Fruit fly (Drosophila melanogaster) whole organism, embryonic: ENCODE measurements around the gene Eip93F.

Source experiments
- CG10462 ChIP-seq: fragments of 200-800 bp; sonication (Bioruptor generic); optimal IDR thresholded peaks from 2 replicates; lab custom pipeline; 2016; ENCODE audit warnings: missing biosample characterization, missing genetic modification characterization
- CG10959 ChIP-seq: fragments of 200-800 bp; sonication (Bioruptor generic); IDR thresholded peaks from 2 replicates; pipeline ENCODE4 v1.3.6; 2022; ENCODE audit warnings: missing biosample characterization, missing genetic modification characterization
- CG1233 ChIP-seq: fragments of 200-800 bp; sonication (Bioruptor generic); optimal IDR thresholded peaks from 4 replicates; lab custom pipeline; 2018; ENCODE audit warnings: missing biosample characterization, mild to moderate bottlenecking, missing genetic modification characterization
- CG14667 ChIP-seq: fragments of 200-800 bp; sonication (Bioruptor generic); IDR thresholded peaks from 2 replicates; pipeline ENCODE4 v1.3.6; 2022; ENCODE audit warnings: missing biosample characterization, missing genetic modification characterization
- CG14710 ChIP-seq: fragments of 200-800 bp; sonication (Bioruptor generic); optimal IDR thresholded peaks from 3 replicates; lab custom pipeline; 2019; ENCODE audit warnings: missing biosample characterization, mild to moderate bottlenecking, missing genetic modification characterization, moderate library complexity
- CG14965 ChIP-seq: fragments of 200-800 bp; sonication (Bioruptor generic); optimal IDR thresholded peaks from 2 replicates; lab custom pipeline; 2016; ENCODE audit warnings: missing biosample characterization, missing genetic modification characterization, borderline replicate concordance
- CG15011 ChIP-seq: fragments of 200-800 bp; sonication (Bioruptor generic); optimal IDR thresholded peaks from 3 replicates; lab custom pipeline; 2018; ENCODE audit warnings: missing biosample characterization, mild to moderate bottlenecking, missing genetic modification characterization
- CG15073 ChIP-seq: fragments of 200-800 bp; sonication (Bioruptor generic); optimal IDR thresholded peaks from 2 replicates; lab custom pipeline; 2016; ENCODE audit warnings: missing biosample characterization, missing genetic modification characterization
- CG16863 ChIP-seq: fragments of 200-800 bp; sonication (Bioruptor generic); optimal IDR thresholded peaks from 3 replicates; lab custom pipeline; 2016; ENCODE audit warnings: missing biosample characterization, missing genetic modification characterization
- CG17385 ChIP-seq: fragments of 200-800 bp; sonication (Bioruptor generic); optimal IDR thresholded peaks from 3 replicates; lab custom pipeline; 2018; ENCODE audit warnings: missing biosample characterization, mild to moderate bottlenecking, missing genetic modification characterization
- CG30403 ChIP-seq: fragments of 200-800 bp; sonication (Bioruptor generic); optimal IDR thresholded peaks from 3 replicates; lab custom pipeline; 2016; ENCODE audit warnings: missing biosample characterization, missing genetic modification characterization
- CG31365 ChIP-seq: fragments of 200-800 bp; sonication (Bioruptor generic); optimal IDR thresholded peaks from 2 replicates; lab custom pipeline; 2018; ENCODE audit warnings: missing biosample characterization, mild to moderate bottlenecking, missing genetic modification characterization
- CG31388 ChIP-seq: fragments of 200-800 bp; sonication (Bioruptor generic); optimal IDR thresholded peaks from 2 replicates; lab custom pipeline; 2016; ENCODE audit warnings: missing biosample characterization, missing genetic modification characterization
- CG3163 ChIP-seq: fragments of 200-800 bp; sonication (Bioruptor generic); optimal IDR thresholded peaks from 3 replicates; lab custom pipeline; 2016; ENCODE audit warnings: missing biosample characterization, missing genetic modification characterization
- CG32772 ChIP-seq: fragments of 200-800 bp; sonication (Bioruptor generic); IDR thresholded peaks from 2 replicates; pipeline ENCODE4 v1.3.6; 2022; ENCODE audit warnings: missing biosample characterization, missing genetic modification characterization
- CG33213 ChIP-seq: fragments of 200-800 bp; sonication (Bioruptor generic); optimal IDR thresholded peaks from 3 replicates; lab custom pipeline; 2016; ENCODE audit warnings: missing biosample characterization, missing genetic modification characterization
- CG4328 ChIP-seq: fragments of 200-800 bp; sonication (Bioruptor generic); optimal IDR thresholded peaks from 3 replicates; lab custom pipeline; 2017; ENCODE audit warnings: missing biosample characterization, missing genetic modification reagents, missing genetic modification characterization
- CG4404 ChIP-seq: fragments of 200-800 bp; sonication (Bioruptor generic); IDR thresholded peaks from 2 replicates; pipeline ENCODE4 v1.3.6; 2022; ENCODE audit warnings: missing biosample characterization, missing genetic modification characterization
- CG6683 ChIP-seq: fragments of 200-800 bp; sonication (Bioruptor generic); optimal IDR thresholded peaks from 2 replicates; lab custom pipeline; 2017; ENCODE audit warnings: missing biosample characterization, mild to moderate bottlenecking, missing genetic modification characterization, missing genetic modification reagents
- CG8089 ChIP-seq: fragments of 200-800 bp; sonication (Bioruptor generic); optimal IDR thresholded peaks from 3 replicates; lab custom pipeline; 2016; ENCODE audit warnings: missing biosample characterization, missing genetic modification characterization
- CG9727 ChIP-seq: fragments of 200-800 bp; sonication (Bioruptor generic); optimal IDR thresholded peaks from 3 replicates; lab custom pipeline; 2017; ENCODE audit warnings: missing biosample characterization, mild to moderate bottlenecking, missing genetic modification characterization
- CoRest ChIP-seq: fragments of 200-800 bp; sonication (Bioruptor generic); optimal IDR thresholded peaks from 3 replicates; lab custom pipeline; 2018; ENCODE audit warnings: missing biosample characterization, mild to moderate bottlenecking, missing genetic modification characterization, moderate library complexity
- D19B ChIP-seq: fragments of 200-800 bp; sonication (Bioruptor generic); optimal IDR thresholded peaks from 2 replicates; lab custom pipeline; 2017; ENCODE audit warnings: missing biosample characterization, mild to moderate bottlenecking, missing genetic modification characterization
- Dfd ChIP-seq, 2 experiments: fragments of >200 bp; optimal IDR thresholded peaks; 2 replicates each; lab custom pipeline; 2017; ENCODE audit warnings: missing biosample characterization in 2 of 2, missing genetic modification characterization in 2 of 2
- Doc3 ChIP-seq: fragments of 200-800 bp; sonication (Bioruptor generic); IDR thresholded peaks from 3 replicates; pipeline ENCODE4 v1.3.6; 2022; ENCODE audit warnings: missing biosample characterization, missing genetic modification characterization; ENCODE audit not compliant: partially characterized antibody
- E2f1 ChIP-seq: fragments of 200-800 bp; sonication (Bioruptor generic); IDR thresholded peaks from 2 replicates; pipeline ENCODE4 v1.3.6; 2022; ENCODE audit warnings: missing biosample characterization, missing genetic modification characterization
- HLH3B ChIP-seq: fragments of 200-800 bp; sonication (Bioruptor generic); IDR thresholded peaks from 2 replicates; pipeline ENCODE4 v1.3.6; 2022; ENCODE audit warnings: missing biosample characterization, missing genetic modification characterization
- Hand ChIP-seq: fragments of 200-800 bp; sonication (Bioruptor generic); optimal IDR thresholded peaks from 2 replicates; lab custom pipeline; 2017; ENCODE audit warnings: mild to moderate bottlenecking, missing biosample characterization, missing genetic modification reagents, missing genetic modification characterization
- Hr3 ChIP-seq: fragments of 200-800 bp; sonication (Bioruptor generic); optimal IDR thresholded peaks from 3 replicates; lab custom pipeline; 2016; ENCODE audit warnings: missing biosample characterization, missing genetic modification characterization
- MBD-R2 ChIP-seq: fragments of 200-800 bp; sonication (Bioruptor generic); IDR thresholded peaks from 2 replicates; pipeline ENCODE4 v1.3.6; 2022; ENCODE audit warnings: missing biosample characterization, missing genetic modification characterization
- NK7.1 ChIP-seq: fragments of 200-800 bp; sonication (Bioruptor generic); optimal IDR thresholded peaks from 3 replicates; lab custom pipeline; 2016; ENCODE audit warnings: missing biosample characterization, missing genetic modification characterization
- Opbp ChIP-seq: fragments of 200-800 bp; sonication (Bioruptor generic); IDR thresholded peaks from 3 replicates; pipeline ENCODE4 v1.3.6; 2022; ENCODE audit warnings: missing biosample characterization, missing genetic modification characterization; ENCODE audit not compliant: partially characterized antibody
- ap ChIP-seq: fragments of 200-800 bp; sonication (Bioruptor generic); IDR thresholded peaks from 2 replicates; pipeline ENCODE4 v1.3.6; 2022; ENCODE audit warnings: missing biosample characterization, missing genetic modification characterization
- ash1 ChIP-seq: fragments of 200-800 bp; sonication (Bioruptor generic); optimal IDR thresholded peaks from 2 replicates; lab custom pipeline; 2018; ENCODE audit warnings: missing biosample characterization, mild to moderate bottlenecking, missing genetic modification characterization
- caup ChIP-seq: fragments of 200-800 bp; sonication (Bioruptor generic); optimal IDR thresholded peaks from 3 replicates; lab custom pipeline; 2017; ENCODE audit warnings: missing biosample characterization, mild to moderate bottlenecking, missing genetic modification characterization, moderate library complexity; ENCODE audit not compliant: severe bottlenecking
- chn ChIP-seq: fragments of 200-800 bp; sonication (Bioruptor generic); optimal IDR thresholded peaks from 2 replicates; lab custom pipeline; 2016; ENCODE audit warnings: missing biosample characterization, missing genetic modification characterization
- crc ChIP-seq: fragments of 200-800 bp; sonication (Bioruptor generic); optimal IDR thresholded peaks from 2 replicates; lab custom pipeline; 2016; ENCODE audit warnings: missing biosample characterization, missing genetic modification characterization
- danr ChIP-seq: fragments of 200-800 bp; sonication (Bioruptor generic); IDR thresholded peaks from 2 replicates; pipeline ENCODE4 v1.3.6; 2022; ENCODE audit warnings: missing biosample characterization, missing genetic modification characterization
- esg ChIP-seq: fragments of 200-800 bp; sonication (Bioruptor generic); conservative IDR thresholded peaks from 2 replicates; pipeline ENCODE4 v1.3.6; 2022; ENCODE audit warnings: missing biosample characterization, missing genetic modification characterization
- fd3F ChIP-seq: fragments of 200-800 bp; sonication (Bioruptor generic); optimal IDR thresholded peaks from 2 replicates; lab custom pipeline; 2018; ENCODE audit warnings: missing biosample characterization, mild to moderate bottlenecking, missing genetic modification characterization, moderate library complexity
- fd64A ChIP-seq: fragments of 200-800 bp; sonication (Bioruptor generic); optimal IDR thresholded peaks from 3 replicates; lab custom pipeline; 2018; ENCODE audit warnings: missing biosample characterization, mild to moderate bottlenecking, missing genetic modification characterization
- gem ChIP-seq: fragments of 200-800 bp; sonication (Bioruptor generic); optimal IDR thresholded peaks from 2 replicates; lab custom pipeline; 2019; ENCODE audit warnings: missing biosample characterization, mild to moderate bottlenecking, missing genetic modification characterization, moderate library complexity
- lmd ChIP-seq: fragments of 200-800 bp; sonication (Bioruptor generic); IDR thresholded peaks from 2 replicates; pipeline ENCODE4 v1.3.6; 2022; ENCODE audit warnings: missing biosample characterization, missing genetic modification characterization
- nau ChIP-seq: fragments of 200-800 bp; sonication (Bioruptor generic); optimal IDR thresholded peaks from 3 replicates; lab custom pipeline; 2017; ENCODE audit warnings: missing biosample characterization, mild to moderate bottlenecking, missing genetic modification characterization, missing genetic modification reagents
- sens ChIP-seq: fragments of 200-800 bp; sonication (Bioruptor generic); peaks from one replicate; lab custom pipeline; 2016; ENCODE audit warnings: missing biosample characterization, missing genetic modification characterization
- sim ChIP-seq: fragments of 200-800 bp; sonication (Bioruptor generic); IDR thresholded peaks from 2 replicates; pipeline ENCODE4 v1.3.6; 2022; ENCODE audit warnings: missing biosample characterization, missing genetic modification characterization
- sug ChIP-seq: fragments of 200-800 bp; optimal IDR thresholded peaks from 2 replicates; lab custom pipeline; 2019; ENCODE audit warnings: missing biosample characterization, mild to moderate bottlenecking, missing genetic modification characterization, moderate library complexity
- toy ChIP-seq: fragments of 200-800 bp; sonication (Bioruptor generic); IDR thresholded peaks from 2 replicates; pipeline ENCODE4 v1.3.6; 2022; ENCODE audit warnings: missing biosample characterization, missing genetic modification characterization
- tup ChIP-seq: fragments of 200-800 bp; sonication (Bioruptor generic); optimal IDR thresholded peaks from 2 replicates; lab custom pipeline; 2016; ENCODE audit warnings: missing biosample characterization, mild to moderate bottlenecking, missing genetic modification characterization, moderate library complexity
- wdn ChIP-seq: fragments of 200-800 bp; sonication (Bioruptor generic); IDR thresholded peaks from 2 replicates; pipeline ENCODE4 v1.3.6; 2022; ENCODE audit warnings: missing biosample characterization, missing genetic modification characterization
- zfh1 ChIP-seq: fragments of 200-800 bp; sonication (Bioruptor generic); IDR thresholded peaks from 3 replicates; pipeline ENCODE4 v1.3.6; 2022; ENCODE audit warnings: missing biosample characterization, missing genetic modification characterization

Eip93F gene

DNA sequence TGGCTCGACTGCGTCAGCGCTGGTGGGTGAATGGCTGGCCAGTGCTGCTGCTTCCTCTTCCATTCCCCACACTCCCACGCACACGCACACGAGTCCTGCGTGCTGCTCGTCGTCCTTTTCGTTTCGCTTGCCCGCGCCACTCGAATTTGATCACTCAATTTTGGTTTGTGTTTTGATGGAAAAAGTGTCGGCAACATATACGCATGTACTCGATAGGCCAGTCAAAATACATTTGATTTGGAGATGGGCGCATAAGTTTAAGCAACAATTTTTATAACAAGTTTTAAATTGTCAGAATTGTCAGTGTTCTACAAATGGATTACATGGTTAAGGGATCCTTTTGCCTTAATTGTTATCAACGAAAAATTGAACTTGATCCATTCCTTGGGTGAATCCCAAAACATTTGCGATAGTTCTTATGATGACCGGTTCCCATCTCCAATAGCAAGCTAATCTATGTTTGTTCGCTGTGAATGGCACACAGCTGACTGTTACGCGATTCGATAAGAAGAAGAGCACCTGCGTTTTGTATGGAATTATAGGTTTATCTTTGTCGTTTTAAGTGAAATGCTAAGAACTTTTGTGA, 74.2 kb downstream of the Eip93F start, which contains the start of the genes Mitofilin and mRpL35 (continued):
- TF ChIP-seq ash1 (GFP tag; lab: Kevin White, UChicago) (no peak), NK7.1 (peak; percentile 24), CG8089 (GFP tag; lab: Kevin White, UChicago) (peak; percentile 7), Hr3 (GFP tag; lab: Kevin White, UChicago) (peak; percentile 9), MBD-R2 (GFP tag; lab: Robert Waterston, UW) (peak; percentile 78), gem (tag; lab: Kevin White, UChicago) (peak; percentile 47), CG33213 (GFP tag; lab: Kevin White, UChicago) (peak; percentile 26), Dfd (GFP tag; optimal IDR thresholded peaks at IDR 0.05; lab: Kevin White, UChicago) (no peak), wdn (GFP tag; lab: Robert Waterston, UW) (no peak), sug (peak; percentile 31), CG10959 (GFP tag; lab: Robert Waterston, UW) (no peak), CG6683 (GFP tag; lab: Kevin White, UChicago) (no peak), fd3F (GFP tag; lab: Kevin White, UChicago) (no peak), CG15073 (no peak), zfh1 (GFP tag; lab: Robert Waterston, UW) (no peak), tup (GFP tag; lab: Kevin White, UChicago) (no peak), lmd (GFP tag; lab: Robert Waterston, UW) (peak; percentile 35; the same call in 1 of the 2 replicates), toy (GFP tag; lab: Robert Waterston, UW) (no peak), D19B (GFP tag; lab: Kevin White, UChicago) (no peak), ap (GFP tag; lab: Robert Waterston, UW) (no peak), CG10462 (GFP tag; lab: Kevin White, UChicago) (no peak), CG4404 (GFP tag; lab: Robert Waterston, UW) (no peak), CG9727 (GFP tag; lab: Kevin White, UChicago) (peak; percentile 37), caup (GFP tag; lab: Kevin White, UChicago) (no peak), danr (GFP tag; lab: Robert Waterston, UW) (no peak), CG31365 (no peak), HLH3B (no peak), CG4328 (GFP tag; lab: Kevin White, UChicago) (no peak), CG14667 (GFP tag; lab: Robert Waterston, UW) (no peak), CG3163 (GFP tag; lab: Kevin White, UChicago) (peak; percentile 10), Hand (GFP tag; lab: Kevin White, UChicago) (no peak), CG30403 (GFP tag; lab: Kevin White, UChicago) (peak; percentile 63), esg (0 out of 2 replicates have a peak, but pooled peaks have one; percentile 21), E2f1 (GFP tag; lab: Robert Waterston, UW) (no peak), Opbp (GFP tag; lab: Robert Waterston, UW) (peak; percentile 26; the same call in 2 of the 3 replicates), sim (GFP tag; lab: Robert Waterston, UW) (no peak), CG16863 (no peak), CoRest (tag; lab: Kevin White, UChicago) (peak; percentile 67), CG15011 (no peak), sens (GFP tag; lab: Kevin White, UChicago) (peak; percentile 87), chn (GFP tag; lab: Kevin White, UChicago) (peak; percentile 33), CG32772 (GFP tag; lab: Robert Waterston, UW) (no peak), nau (GFP tag; lab: Kevin White, UChicago) (no peak), CG14965 (GFP tag; lab: Kevin White, UChicago) (no peak), CG14710 (tag; lab: Kevin White, UChicago) (peak; percentile 64), CG17385 (GFP tag; lab: Kevin White, UChicago) (peak; percentile 93), Doc3 (GFP tag; lab: Robert Waterston, UW) (0 out of 3 replicates have a peak, but pooled peaks have one; percentile 37), fd64A (no peak), CG1233 (GFP tag; lab: Kevin White, UChicago) (peak; percentile 24), crc (no peak), CG31388 (no peak)
